Worm (Caenorhabditis elegans): Measurements from ENCODE around the gene ogdh-1.

ogdh-1 gene

ce11 chrIV:4748408-4749105, 44.7 kb upstream of the ogdh-1 start, which contains the start of gene cyc-2.1 (continued):
- peak; percentile 63; the same call in 1 of the 2 replicates for TF ChIP-seq lin-1 (GFP tag; IDR thresholded peaks at IDR 0.05)
- TF ChIP-seq dpl-1 (GFP tag; optimal IDR thresholded peaks at IDR 0.05): peak; percentile 17
- TF ChIP-seq Y48G9A.11 (GFP tag; IDR thresholded peaks at IDR 0.05): peak; percentile 28; the same call in 1 of the 2 replicates
- peak; percentile 37; the same call in 1 of the 2 replicates for TF ChIP-seq vab-7 (GFP tag; IDR thresholded peaks at IDR 0.05)
- TF ChIP-seq daf-16 (GFP tag; optimal IDR thresholded peaks at IDR 0.05): no peak
- peak; percentile 44 for TF ChIP-seq daf-16 (tag; optimal IDR thresholded peaks at IDR 0.05)
- no peak for TF ChIP-seq cey-2 (tag; optimal IDR thresholded peaks at IDR 0.05; ENCODE audit: borderline replicate concordance, insufficient read depth)
- TF ChIP-seq mdt-29 (GFP tag; IDR thresholded peaks at IDR 0.05): no peak
- peak; percentile 79 to 90 for TF ChIP-seq lsy-2 (tag; optimal IDR thresholded peaks at IDR 0.05)
- peak; percentile 69 for TF ChIP-seq lim-7 (GFP tag; IDR thresholded peaks at IDR 0.05)
- TF ChIP-seq gei-8 (GFP tag; optimal IDR thresholded peaks at IDR 0.05): no peak
- no peak for TF ChIP-seq zag-1 (tag; optimal IDR thresholded peaks at IDR 0.05)
- TF ChIP-seq attf-4 (tag; optimal IDR thresholded peaks at IDR 0.05): no peak
- TF ChIP-seq saeg-2 (GFP tag; IDR thresholded peaks at IDR 0.05): no peak
- TF ChIP-seq spr-1 (tag; optimal IDR thresholded peaks at IDR 0.05): peak; percentile 15
- TF ChIP-seq aha-1 (tag): peak; percentile 92
- TF ChIP-seq fkh-10 (GFP tag; optimal IDR thresholded peaks at IDR 0.05): no peak
- TF ChIP-seq ctbp-1 (GFP tag; IDR thresholded peaks at IDR 0.05): 0 out of 2 replicates have a peak, but pooled peaks have one; percentile 44
- no peak for TF ChIP-seq zip-11 (GFP tag; IDR thresholded peaks at IDR 0.05)
- peak; percentile 54; the same call in 1 of the 2 replicates for TF ChIP-seq madf-9 (GFP tag; conservative IDR thresholded peaks at IDR 0.05)
- TF ChIP-seq nhr-48 (tag; optimal IDR thresholded peaks at IDR 0.05): peak; percentile 57
- TF ChIP-seq R02D3.7 (tag; optimal IDR thresholded peaks at IDR 0.05): no peak
- peak in 1 of 2 experiments; percentile 49; a peak in 1 of 4 replicates for TF ChIP-seq madf-5 (GFP tag; IDR thresholded peaks at IDR 0.05)
- TF ChIP-seq Y5F2A.4 (GFP tag; optimal IDR thresholded peaks at IDR 0.05): no peak
- TF ChIP-seq hmg-1.1 (GFP tag; IDR thresholded peaks at IDR 0.05): peak; percentile 51; the same call in 1 of the 2 replicates
- TF ChIP-seq T20F7.1 (GFP tag; optimal IDR thresholded peaks at IDR 0.05): peak; percentile 50
- TF ChIP-seq mxl-3 (GFP tag; optimal IDR thresholded peaks at IDR 0.05): peak; percentile 45
- peak; percentile 18 for TF ChIP-seq hlh-30 (tag; optimal IDR thresholded peaks at IDR 0.05; ENCODE audit: insufficient read depth)
- TF ChIP-seq Y105C5A.15 (GFP tag; IDR thresholded peaks at IDR 0.05): peak; percentile 64
- 0 out of 2 replicates have a peak, but pooled peaks have one; percentile 22 for TF ChIP-seq Y75B8A.6 (GFP tag; IDR thresholded peaks at IDR 0.05)
- 0 out of 2 replicates have a peak, but pooled peaks have one; percentile 9 for TF ChIP-seq F44E2.7 (GFP tag; IDR thresholded peaks at IDR 0.05)
- no peak for TF ChIP-seq ceh-20 (GFP tag; IDR thresholded peaks at IDR 0.05)
- peak; percentile 80 for TF ChIP-seq mep-1 (tag; optimal IDR thresholded peaks at IDR 0.05)
- peak; percentile 76 for TF ChIP-seq mes-2 (tag; optimal IDR thresholded peaks at IDR 0.05; ENCODE audit: poor library complexity, severe bottlenecking)
- TF ChIP-seq ama-1 (optimal IDR thresholded peaks at IDR 0.05): peak; percentile 78
- TF ChIP-seq duxl-1 (tag; optimal IDR thresholded peaks at IDR 0.05; ENCODE audit: poor library complexity): no peak
- TF ChIP-seq lin-15B (tag; optimal IDR thresholded peaks at IDR 0.05): peak; percentile 48
- no peak for TF ChIP-seq ces-1 (GFP tag; optimal IDR thresholded peaks at IDR 0.05)
- peak; percentile 24 for TF ChIP-seq jun-1 (tag; optimal IDR thresholded peaks at IDR 0.05)
- peak; percentile 36 for TF ChIP-seq lin-13 (GFP tag; optimal IDR thresholded peaks at IDR 0.05)
- TF ChIP-seq pqm-1 (tag; optimal IDR thresholded peaks at IDR 0.05): peak; percentile 5
- TF ChIP-seq D1046.2 (GFP tag; IDR thresholded peaks at IDR 0.05): no peak
- TF ChIP-seq unc-62 (GFP tag; optimal IDR thresholded peaks at IDR 0.05 in 1 of 2): peak in 1 of 2 experiments; percentile 8
- no peak for TF ChIP-seq unc-62 (tag; optimal IDR thresholded peaks at IDR 0.05)
- TF ChIP-seq nhr-237 (tag; optimal IDR thresholded peaks at IDR 0.05): peak; percentile 21
- TF ChIP-seq arid-1 (GFP tag; conservative IDR thresholded peaks at IDR 0.05): peak; percentile 71
- peak; percentile 61 for TF ChIP-seq nhr-6 (tag; optimal IDR thresholded peaks at IDR 0.05)
- no peak for TF ChIP-seq lin-29 (GFP tag; IDR thresholded peaks at IDR 0.05)
- TF ChIP-seq dve-1 (tag; optimal IDR thresholded peaks at IDR 0.05; ENCODE audit: insufficient read depth): peak; percentile 62
- no peak for TF ChIP-seq fos-1 (tag; optimal IDR thresholded peaks at IDR 0.05)

Data from whole organism, L4 larva.